Fruit fly (Drosophila melanogaster) whole organism, embryonic: ENCODE measurements around the gene CG43165.

Source experiments
- Aef1 ChIP-seq: fragments of 200-800 bp; sonication (Bioruptor generic); IDR thresholded peaks from 3 replicates; pipeline ENCODE4 v1.3.6; 2022; ENCODE audit warnings: missing biosample characterization, missing genetic modification characterization
- Atf6 ChIP-seq: fragments of 200-800 bp; sonication (Bioruptor generic); IDR thresholded peaks from 2 replicates; pipeline ENCODE4 v1.3.6; 2022; ENCODE audit warnings: missing biosample characterization, missing genetic modification characterization
- B-H1 ChIP-seq: fragments of 200-800 bp; sonication (Bioruptor generic); IDR thresholded peaks from 3 replicates; pipeline ENCODE4 v1.3.6; 2022; ENCODE audit warnings: missing biosample characterization, missing genetic modification characterization
- Bgb ChIP-seq: fragments of 200-800 bp; sonication (Bioruptor generic); IDR thresholded peaks from 2 replicates; pipeline ENCODE4 v1.3.6; 2022; ENCODE audit warnings: missing biosample characterization, missing genetic modification characterization; ENCODE audit not compliant: partially characterized antibody
- C15 ChIP-seq: fragments of 200-800 bp; sonication (Bioruptor generic); IDR thresholded peaks from 3 replicates; pipeline ENCODE4 v1.3.6; 2022; ENCODE audit warnings: missing biosample characterization, missing genetic modification characterization
- CG10274 ChIP-seq: fragments of 200-800 bp; sonication (Bioruptor generic); optimal IDR thresholded peaks from 3 replicates; lab custom pipeline; 2017; ENCODE audit warnings: missing biosample characterization, mild to moderate bottlenecking, missing genetic modification characterization
- CG12299 ChIP-seq: fragments of 200-800 bp; sonication (Bioruptor generic); optimal IDR thresholded peaks from 2 replicates; lab custom pipeline; 2018; ENCODE audit warnings: missing biosample characterization, mild to moderate bottlenecking, missing genetic modification characterization
- CG12391 ChIP-seq: fragments of 200-800 bp; sonication (Bioruptor generic); optimal IDR thresholded peaks from 3 replicates; lab custom pipeline; 2018; ENCODE audit warnings: missing biosample characterization, mild to moderate bottlenecking, missing genetic modification characterization, moderate library complexity
- CG12942 ChIP-seq: fragments of 200-800 bp; sonication (Bioruptor generic); optimal IDR thresholded peaks from 3 replicates; lab custom pipeline; 2016; ENCODE audit warnings: missing biosample characterization, missing genetic modification characterization
- CG14667 ChIP-seq: fragments of 200-800 bp; sonication (Bioruptor generic); IDR thresholded peaks from 2 replicates; pipeline ENCODE4 v1.3.6; 2022; ENCODE audit warnings: missing biosample characterization, missing genetic modification characterization
- CG15479 ChIP-seq: fragments of 200-800 bp; sonication (Bioruptor generic); optimal IDR thresholded peaks from 3 replicates; lab custom pipeline; 2019; ENCODE audit warnings: missing biosample characterization, mild to moderate bottlenecking, missing genetic modification characterization, moderate library complexity
- CG18764 ChIP-seq: fragments of 200-800 bp; sonication (Bioruptor generic); optimal IDR thresholded peaks from 3 replicates; lab custom pipeline; 2016; ENCODE audit warnings: missing biosample characterization, missing genetic modification characterization
- CG3281 ChIP-seq: fragments of 200-800 bp; sonication (Bioruptor generic); optimal IDR thresholded peaks from 3 replicates; lab custom pipeline; 2017; ENCODE audit warnings: missing biosample characterization, mild to moderate bottlenecking, missing genetic modification characterization
- CG34224 ChIP-seq: fragments of 200-800 bp; sonication (Bioruptor generic); IDR thresholded peaks from 3 replicates; pipeline ENCODE4 v1.3.6; 2022; ENCODE audit warnings: missing biosample characterization, missing genetic modification characterization; ENCODE audit not compliant: partially characterized antibody
- CG3995 ChIP-seq: fragments of 200-800 bp; sonication (Bioruptor generic); optimal IDR thresholded peaks from 3 replicates; lab custom pipeline; 2016; ENCODE audit warnings: missing biosample characterization, missing genetic modification characterization
- CG43689 ChIP-seq: fragments of 200-800 bp; sonication (Bioruptor generic); IDR thresholded peaks from 2 replicates; pipeline ENCODE4 v1.3.6; 2022; ENCODE audit warnings: missing biosample characterization, missing genetic modification characterization
- CG4617 ChIP-seq: fragments of 200-800 bp; sonication (Bioruptor generic); optimal IDR thresholded peaks from 3 replicates; lab custom pipeline; 2016; ENCODE audit warnings: missing biosample characterization, missing genetic modification characterization, borderline replicate concordance
- CG4854 ChIP-seq: fragments of 200-800 bp; sonication (Bioruptor generic); optimal IDR thresholded peaks from 2 replicates; lab custom pipeline; 2016; ENCODE audit warnings: missing biosample characterization, missing genetic modification characterization, inconsistent platforms
- CG6254 ChIP-seq: fragments of 200-800 bp; sonication (Bioruptor generic); optimal IDR thresholded peaks from 3 replicates; lab custom pipeline; 2017; ENCODE audit warnings: mild to moderate bottlenecking, missing biosample characterization, missing genetic modification reagents, missing genetic modification characterization
- CG6791 ChIP-seq: fragments of 200-800 bp; sonication (Bioruptor generic); IDR thresholded peaks from 3 replicates; pipeline ENCODE4 v1.3.6; 2022; ENCODE audit warnings: missing biosample characterization, missing genetic modification characterization; ENCODE audit not compliant: partially characterized antibody
- CTCF ChIP-seq: fragments of 200-800 bp; sonication (Bioruptor generic); optimal IDR thresholded peaks from 2 replicates; lab custom pipeline; 2017; ENCODE audit warnings: missing biosample characterization, mild to moderate bottlenecking, missing genetic modification characterization, moderate library complexity
- CoRest ChIP-seq: fragments of 200-800 bp; sonication (Bioruptor generic); optimal IDR thresholded peaks from 3 replicates; lab custom pipeline; 2018; ENCODE audit warnings: missing biosample characterization, mild to moderate bottlenecking, missing genetic modification characterization, moderate library complexity
- Dll ChIP-seq: fragments of 200-800 bp; sonication (Bioruptor generic); IDR thresholded peaks from 4 replicates; pipeline ENCODE4 v1.3.6; 2022; ENCODE audit warnings: missing biosample characterization, missing genetic modification characterization; ENCODE audit not compliant: partially characterized antibody
- Meics ChIP-seq: fragments of 200-800 bp; sonication (Bioruptor generic); optimal IDR thresholded peaks from 2 replicates; lab custom pipeline; 2017; ENCODE audit warnings: missing biosample characterization, mild to moderate bottlenecking, missing genetic modification characterization
- Nf-YA ChIP-seq: fragments of 200-800 bp; sonication (Bioruptor generic); IDR thresholded peaks from 2 replicates; pipeline ENCODE4 v1.3.6; 2022; ENCODE audit warnings: missing biosample characterization, missing genetic modification characterization
- Nf-YB ChIP-seq: fragments of 200-800 bp; sonication (Bioruptor generic); optimal IDR thresholded peaks from 3 replicates; lab custom pipeline; 2019; ENCODE audit warnings: missing biosample characterization, mild to moderate bottlenecking, missing genetic modification characterization, moderate library complexity
- Nf-YC ChIP-seq: fragments of 200-800 bp; optimal IDR thresholded peaks from 3 replicates; lab custom pipeline; 2019; ENCODE audit warnings: missing biosample characterization, mild to moderate bottlenecking, missing genetic modification characterization, moderate library complexity
- Trl ChIP-seq, 3 experiments: fragments of >200 bp in 2 of 3; fragments of 200-800 bp in 1 of 3; sonication (Bioruptor generic) in 1 of 3; optimal IDR thresholded peaks; 2 replicates in 1 of 3; 3 replicates in 2 of 3; lab custom pipeline; 2016 to 2017; ENCODE audit warnings: missing biosample characterization in 1 of 3, missing genetic modification characterization in 1 of 3
- ato ChIP-seq: fragments of 200-800 bp; sonication (Bioruptor generic); IDR thresholded peaks from 2 replicates; pipeline ENCODE4 v1.3.6; 2022; ENCODE audit warnings: missing biosample characterization, missing genetic modification characterization; ENCODE audit not compliant: partially characterized antibody
- bigmax ChIP-seq: fragments of 200-800 bp; sonication (Bioruptor generic); optimal IDR thresholded peaks from 2 replicates; lab custom pipeline; 2018; ENCODE audit warnings: missing biosample characterization, mild to moderate bottlenecking, missing genetic modification characterization
- cg ChIP-seq: fragments of 200-800 bp; sonication (Bioruptor generic); optimal IDR thresholded peaks from 3 replicates; lab custom pipeline; 2019; ENCODE audit warnings: missing biosample characterization, mild to moderate bottlenecking, missing genetic modification characterization, moderate library complexity
- chinmo ChIP-seq: fragments of 200-800 bp; sonication (Bioruptor generic); IDR thresholded peaks from 4 replicates; pipeline ENCODE4 v1.3.6; 2022; ENCODE audit warnings: missing biosample characterization, missing genetic modification characterization; ENCODE audit not compliant: partially characterized antibody
- chm ChIP-seq: fragments of 200-800 bp; sonication (Bioruptor generic); IDR thresholded peaks from 2 replicates; pipeline ENCODE4 v1.3.6; 2022; ENCODE audit warnings: missing biosample characterization, missing genetic modification characterization
- ci ChIP-seq: fragments of 200-800 bp; sonication (Bioruptor generic); IDR thresholded peaks from 3 replicates; pipeline ENCODE4 v1.3.6; 2022; ENCODE audit warnings: missing biosample characterization, missing genetic modification characterization
- corto ChIP-seq: fragments of 200-800 bp; sonication (Bioruptor generic); optimal IDR thresholded peaks from 2 replicates; lab custom pipeline; 2016; ENCODE audit warnings: missing biosample characterization, mild to moderate bottlenecking, missing genetic modification characterization, moderate library complexity
- dimm ChIP-seq: fragments of 200-800 bp; sonication (Bioruptor generic); IDR thresholded peaks from 2 replicates; pipeline ENCODE4 v1.3.6; 2022; ENCODE audit warnings: missing biosample characterization, missing genetic modification characterization
- ewg ChIP-seq: fragments of 200-800 bp; sonication (Bioruptor generic); optimal IDR thresholded peaks from 3 replicates; lab custom pipeline; 2017; ENCODE audit warnings: mild to moderate bottlenecking, missing biosample characterization, missing genetic modification reagents, missing genetic modification characterization
- gce ChIP-seq: fragments of 200-800 bp; sonication (Bioruptor generic); IDR thresholded peaks from 3 replicates; pipeline ENCODE4 v1.3.6; 2022; ENCODE audit warnings: missing biosample characterization, missing genetic modification characterization
- nerfin-1 ChIP-seq: fragments of 200-800 bp; sonication (Bioruptor generic); optimal IDR thresholded peaks from 3 replicates; lab custom pipeline; 2019; ENCODE audit warnings: missing biosample characterization, mild to moderate bottlenecking, missing genetic modification characterization, moderate library complexity
- nerfin-2 ChIP-seq: fragments of 200-800 bp; sonication (Bioruptor generic); IDR thresholded peaks from 2 replicates; pipeline ENCODE4 v1.3.6; 2022; ENCODE audit warnings: missing biosample characterization, missing genetic modification characterization; ENCODE audit not compliant: partially characterized antibody
- nmo ChIP-seq: fragments of 200-800 bp; sonication (Bioruptor generic); optimal IDR thresholded peaks from 2 replicates; lab custom pipeline; 2018; ENCODE audit warnings: missing biosample characterization, mild to moderate bottlenecking, missing genetic modification characterization, moderate library complexity
- peb ChIP-seq: fragments of 200-800 bp; sonication (Bioruptor generic); IDR thresholded peaks from 2 replicates; pipeline ENCODE4 v1.3.6; 2022; ENCODE audit warnings: missing biosample characterization, missing genetic modification characterization
- pros ChIP-seq: fragments of 200-800 bp; sonication (Bioruptor generic); optimal IDR thresholded peaks from 3 replicates; lab custom pipeline; 2019; ENCODE audit warnings: missing biosample characterization, mild to moderate bottlenecking, missing genetic modification characterization, moderate library complexity
- unc-4 ChIP-seq: fragments of 200-800 bp; sonication (Bioruptor generic); IDR thresholded peaks from 2 replicates; pipeline ENCODE4 v1.3.6; 2022; ENCODE audit warnings: missing biosample characterization, missing genetic modification characterization; ENCODE audit not compliant: partially characterized antibody
- zfh1 ChIP-seq: fragments of 200-800 bp; sonication (Bioruptor generic); IDR thresholded peaks from 3 replicates; pipeline ENCODE4 v1.3.6; 2022; ENCODE audit warnings: missing biosample characterization, missing genetic modification characterization
- zfh2 ChIP-seq: fragments of 200-800 bp; sonication (Bioruptor generic); optimal IDR thresholded peaks from 2 replicates; lab custom pipeline; 2016; ENCODE audit warnings: missing biosample characterization, missing genetic modification characterization

CG43165 gene

DNA sequence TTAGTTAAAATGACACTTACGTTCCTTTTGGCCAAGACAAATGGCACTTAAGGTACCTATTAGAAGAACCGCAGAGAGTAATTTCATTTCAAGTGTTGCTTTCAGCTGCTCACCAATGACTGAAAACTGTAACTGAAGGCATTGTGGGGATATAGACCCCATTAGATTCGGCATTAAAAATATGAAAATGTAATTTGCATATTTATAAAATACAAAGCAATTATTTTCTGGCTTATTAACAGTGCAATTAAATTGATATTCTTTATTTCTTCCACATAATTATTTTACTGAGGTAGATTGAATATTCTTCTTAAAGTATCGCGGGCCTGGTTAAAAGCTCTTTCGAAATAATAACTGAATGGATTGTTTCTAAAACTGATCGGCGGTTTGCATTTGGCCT lies 25.8 kb downstream of the CG43165 start, which contains the start of gene Sfp24Bd:
Sfp24Bd (minus strand) TSS at position 101 of the 400 bp plus-strand sequence.
- TF ChIP-seq CG14667 (GFP tag; lab: Robert Waterston, UW) (no peak), CG6254 (GFP tag; lab: Kevin White, UChicago) (no peak), CG12391 (tag; lab: Kevin White, UChicago) (no peak), peb (GFP tag; lab: Robert Waterston, UW) (no peak), CG3281 (no peak), zfh2 (GFP tag; lab: Kevin White, UChicago) (no peak), CG4854 (no peak), CG4617 (GFP tag; lab: Kevin White, UChicago) (no peak), C15 (GFP tag; lab: Robert Waterston, UW) (no peak), ci (GFP tag; lab: Robert Waterston, UW) (no peak), CG10274 (GFP tag; lab: Kevin White, UChicago) (no peak), corto (GFP tag; lab: Kevin White, UChicago) (no peak), CG18764 (GFP tag; lab: Kevin White, UChicago) (no peak)

DNA sequence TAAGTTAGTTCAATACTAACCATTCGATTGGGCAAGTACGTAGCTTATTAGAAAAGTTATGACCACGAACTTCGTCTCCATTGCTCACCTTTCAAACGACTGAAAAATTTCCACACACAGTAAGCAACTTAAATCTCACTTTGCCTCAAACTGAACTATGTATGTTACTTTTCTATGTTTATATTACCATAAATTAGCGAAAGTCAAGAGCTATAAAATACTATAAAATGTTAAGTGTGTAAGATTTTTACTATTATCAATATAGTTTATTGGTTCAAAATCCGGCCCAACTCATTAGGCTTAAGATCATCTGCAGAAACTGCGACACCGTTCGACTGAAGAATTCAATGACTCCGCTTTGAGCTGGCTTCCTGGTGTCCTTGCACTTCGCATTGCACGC lies 26.4 kb downstream of the CG43165 start, which contains the start of gene Sfp24Ba:
Sfp24Ba (minus strand) TSS at position 101 of the 400 bp plus-strand sequence.
- TF ChIP-seq Atf6 (GFP tag; lab: Robert Waterston, UW), result no peak
- no peak for TF ChIP-seq dimm
- TF ChIP-seq bigmax (GFP tag; lab: Kevin White, UChicago), result no peak
- no peak for TF ChIP-seq Aef1 (GFP tag; lab: Robert Waterston, UW)
- no peak for TF ChIP-seq nmo (GFP tag; lab: Kevin White, UChicago)
- no peak for TF ChIP-seq gce (GFP tag; lab: Robert Waterston, UW)

dm6 chr2L:3662307-3662795 lies 32.5 kb downstream of the CG43165 start, which contains the start of gene Drgx:
Gene Drgx, plus strand, starts transcription at chr2L:3662745.
- peak; percentile 97 for TF ChIP-seq ewg (GFP tag; lab: Kevin White, UChicago)
- TF ChIP-seq B-H1 (GFP tag; lab: Robert Waterston, UW), result no peak
- 0 out of 4 replicates have a peak, but pooled peaks have one; percentile 20 for TF ChIP-seq Dll
- TF ChIP-seq CG12299 (tag; lab: Kevin White, UChicago), result no peak
- peak; percentile 35; the same call in 2 of the 3 replicates for TF ChIP-seq CG34224
- TF ChIP-seq CG43689 (GFP tag; lab: Robert Waterston, UW), result no peak
- peak; percentile 24 for TF ChIP-seq CG15479
- peak; percentile 98 for TF ChIP-seq Nf-YC (tag; lab: Kevin White, UChicago)
- TF ChIP-seq Trl (optimal IDR thresholded peaks at IDR 0.05; lab: Kevin White, UChicago), result peak; percentile 37 to 58
- TF ChIP-seq Trl (GFP tag; optimal IDR thresholded peaks at IDR 0.05; lab: Kevin White, UChicago), result no peak
- TF ChIP-seq chm (GFP tag; lab: Robert Waterston, UW), result 0 out of 2 replicates have a peak, but pooled peaks have one; percentile 37
- 0 out of 3 replicates have a peak, but pooled peaks have one; percentile 39 for TF ChIP-seq CG6791
- TF ChIP-seq cg (GFP tag; lab: Kevin White, UChicago), result peak; percentile 11
- peak; percentile 13; the same call in 1 of the 2 replicates for TF ChIP-seq Bgb (GFP tag; lab: Robert Waterston, UW)
- no peak for TF ChIP-seq CG12942
- TF ChIP-seq zfh1 (GFP tag; lab: Robert Waterston, UW), result 0 out of 3 replicates have a peak, but pooled peaks have one; percentile 40
- peak; percentile 64 for TF ChIP-seq nerfin-1 (tag; lab: Kevin White, UChicago)
- TF ChIP-seq CTCF (GFP tag; lab: Kevin White, UChicago), result peak; percentile 14
- TF ChIP-seq chinmo (GFP tag; lab: Robert Waterston, UW), result peak; percentile 58; the same call in 1 of the 4 replicates
- TF ChIP-seq nerfin-2 (GFP tag; lab: Robert Waterston, UW), result peak; percentile 17; the same call in 1 of the 2 replicates
- TF ChIP-seq Nf-YB (GFP tag; lab: Kevin White, UChicago), result peak; percentile 98
- peak; percentile 6 for TF ChIP-seq CoRest (tag; lab: Kevin White, UChicago)
- TF ChIP-seq unc-4 (GFP tag; lab: Robert Waterston, UW), result 0 out of 2 replicates have a peak, but pooled peaks have one; percentile 14
- TF ChIP-seq ato, result 0 out of 2 replicates have a peak, but pooled peaks have one; percentile 12
- TF ChIP-seq pros (GFP tag; lab: Kevin White, UChicago), result peak; percentile 66
- no peak for TF ChIP-seq CG3995 (GFP tag; lab: Kevin White, UChicago)
- peak; percentile 92 for TF ChIP-seq Nf-YA
- no peak for TF ChIP-seq Meics
